Fruit fly (Drosophila melanogaster): ENCODE data around the gene RluA-2.

DNA sequence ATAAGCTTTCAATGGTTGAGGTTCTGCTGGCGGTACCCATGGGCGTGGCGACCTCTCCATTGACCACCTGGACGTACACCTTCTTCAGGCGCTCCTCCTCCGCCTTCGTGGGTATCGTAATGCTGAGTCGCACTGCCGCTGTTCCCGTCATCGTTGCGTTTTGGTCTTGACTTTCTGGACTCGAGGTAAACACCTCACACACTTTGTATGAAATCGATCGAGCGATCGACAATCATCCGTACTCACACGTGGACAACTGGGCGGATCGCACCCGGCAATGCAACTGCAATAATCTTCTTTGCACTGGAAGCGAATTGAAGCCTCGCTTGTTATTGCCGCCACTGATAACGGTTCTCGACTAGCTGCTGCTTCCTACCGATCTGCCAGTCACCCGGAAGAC is 33.2 kb downstream of the RluA-2 start, which contains the start of gene CG7384:
- TF ChIP-seq CTCF (optimal IDR thresholded peaks at IDR 0.05) (no peak), CG8478 (optimal IDR thresholded peaks at IDR 0.05) (no peak)

Measured in S2 (cell line).